Fruit fly (Drosophila melanogaster): Measurements from ENCODE around the gene Ranbp21.

The Ranbp21 gene

DNA sequence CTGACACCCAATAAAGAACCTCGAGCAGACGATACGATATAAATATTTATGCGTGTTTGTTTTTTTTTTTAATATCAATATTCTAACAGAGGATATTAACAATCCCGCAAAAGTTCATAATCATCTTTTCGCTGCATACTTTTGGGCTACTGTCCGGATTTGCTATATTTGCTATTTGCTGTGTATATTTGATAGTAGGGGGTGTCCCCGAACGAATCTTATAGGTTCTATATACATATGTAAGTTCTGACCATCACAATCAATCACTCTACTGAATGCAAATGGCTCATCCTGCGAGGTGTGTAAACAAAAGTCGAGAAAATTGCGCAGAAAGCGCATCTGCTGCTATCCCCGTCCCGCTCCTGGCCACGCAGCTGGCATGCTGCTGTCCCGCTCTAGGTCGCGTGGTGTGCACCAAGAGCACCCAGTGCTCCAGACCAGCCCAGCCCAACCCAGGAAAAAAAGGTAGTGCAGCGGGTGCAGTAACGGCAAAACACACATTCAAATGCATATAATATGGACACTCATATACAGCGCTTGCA is 11.3 kb downstream of the Ranbp21 start:
- TF ChIP-seq Dll (optimal IDR thresholded peaks at IDR 0.05) = no peak
- TF ChIP-seq psq (optimal IDR thresholded peaks at IDR 0.05) = no peak
- TF ChIP-seq CG8478 (optimal IDR thresholded peaks at IDR 0.05) = peak; percentile 54
- TF ChIP-seq usp (GFP tag; optimal IDR thresholded peaks at IDR 0.05) = no peak

DNA sequence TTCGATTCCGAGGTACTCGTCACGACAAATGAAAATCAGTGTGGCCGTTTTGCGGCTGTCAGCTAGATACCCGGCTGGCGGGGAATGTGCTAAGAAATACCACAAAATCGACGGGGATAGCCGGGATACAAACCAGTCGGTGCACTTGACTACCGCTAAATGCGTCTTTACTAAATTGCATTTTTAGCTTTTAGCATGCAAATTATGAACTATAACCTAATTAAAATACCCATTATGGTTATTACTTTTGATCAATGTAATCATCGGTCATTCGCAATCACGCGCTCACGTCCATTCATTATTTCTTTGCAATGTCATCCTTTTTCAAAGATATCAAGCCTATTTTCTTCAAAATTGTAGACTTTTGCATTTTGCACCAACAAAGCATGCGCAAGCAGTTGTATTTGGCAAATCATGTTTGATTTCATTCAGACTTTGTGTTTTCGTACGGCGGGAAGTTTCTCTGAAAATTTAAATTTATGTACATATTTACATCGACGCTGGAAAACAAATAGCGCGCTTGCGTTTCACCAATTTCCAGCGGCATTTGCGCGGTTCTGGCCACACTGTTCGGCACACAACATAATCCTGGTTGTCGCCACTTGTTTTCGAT is 13.6 kb downstream of the Ranbp21 start, which contains the start of gene Rcd-1:
TSS of gene Rcd-1 (plus strand) at position 440 of the 613 bp plus-strand sequence.
- no peak for TF ChIP-seq EcR (GFP tag; optimal IDR thresholded peaks at IDR 0.05)

DNA sequence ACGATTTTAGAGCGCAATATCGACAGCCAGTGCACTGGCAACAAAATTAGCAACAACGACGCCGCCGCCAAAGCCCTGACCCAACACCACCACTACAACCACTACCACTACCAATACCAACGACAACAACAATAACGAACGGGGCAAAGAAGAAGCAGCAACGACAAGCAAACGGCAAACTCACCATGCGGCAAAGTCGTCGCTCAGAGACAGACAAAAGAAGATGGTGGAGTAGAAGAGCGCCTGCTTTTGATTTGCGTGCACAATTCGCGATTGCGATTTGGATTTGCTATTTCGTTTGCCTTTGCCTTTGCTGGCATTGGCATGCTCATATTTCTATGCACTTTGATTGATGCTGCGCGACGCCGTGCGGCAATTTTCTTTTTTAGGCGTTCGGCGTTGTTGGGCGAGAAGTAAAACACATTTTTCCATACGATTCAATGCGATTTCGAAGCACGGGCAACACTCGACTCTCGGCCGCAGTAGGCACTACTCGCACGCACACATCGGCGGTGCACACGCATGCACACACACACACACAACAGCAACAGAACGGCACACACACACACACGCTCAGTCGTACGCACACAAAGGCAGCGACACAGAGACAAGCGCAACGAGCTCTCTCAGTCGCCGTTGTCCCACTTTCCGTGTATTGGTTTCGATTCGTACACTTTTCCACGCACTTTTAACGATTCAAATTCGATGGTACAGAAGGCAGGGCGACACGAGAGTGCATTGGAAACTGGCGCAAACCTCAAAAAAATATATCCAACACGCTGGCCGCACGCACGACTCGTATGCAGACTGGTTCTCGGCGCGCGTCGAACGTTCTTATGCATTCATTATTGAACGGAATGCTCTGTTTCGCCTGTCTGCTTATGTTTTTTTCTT is 14.4 kb downstream of the Ranbp21 start:
- no peak for TF ChIP-seq usp (GFP tag; optimal IDR thresholded peaks at IDR 0.05)
- TF ChIP-seq EcR (GFP tag; optimal IDR thresholded peaks at IDR 0.05) = no peak
- no peak for TF ChIP-seq psq (optimal IDR thresholded peaks at IDR 0.05)
- no peak for TF ChIP-seq pan (optimal IDR thresholded peaks at IDR 0.05)
- peak; percentile 73 for TF ChIP-seq CG8478 (optimal IDR thresholded peaks at IDR 0.05)
- TF ChIP-seq Dll (optimal IDR thresholded peaks at IDR 0.05) = no peak

DNA sequence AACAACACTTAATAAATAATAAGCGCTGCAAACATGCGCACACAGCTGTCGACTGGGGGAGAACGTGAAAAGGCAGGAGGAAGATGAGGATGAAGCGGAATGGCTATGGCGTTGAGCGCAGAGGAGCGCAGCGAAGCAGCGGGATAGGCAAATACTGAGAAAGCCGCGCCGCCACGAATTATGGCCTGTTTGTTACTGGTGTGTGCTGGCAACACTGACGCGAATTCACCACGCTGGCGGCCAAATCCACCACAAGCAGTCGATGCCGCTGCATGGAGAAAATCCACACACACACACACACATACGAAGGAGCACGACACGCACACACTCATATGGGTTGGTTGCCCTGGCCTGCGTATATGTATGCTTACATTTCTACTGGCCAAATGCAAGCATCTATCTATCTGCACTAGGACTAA is 15.1 kb downstream of the Ranbp21 start:
- peak; percentile 8 for TF ChIP-seq Dll (optimal IDR thresholded peaks at IDR 0.05)
- no peak for TF ChIP-seq CG8478 (optimal IDR thresholded peaks at IDR 0.05)

DNA sequence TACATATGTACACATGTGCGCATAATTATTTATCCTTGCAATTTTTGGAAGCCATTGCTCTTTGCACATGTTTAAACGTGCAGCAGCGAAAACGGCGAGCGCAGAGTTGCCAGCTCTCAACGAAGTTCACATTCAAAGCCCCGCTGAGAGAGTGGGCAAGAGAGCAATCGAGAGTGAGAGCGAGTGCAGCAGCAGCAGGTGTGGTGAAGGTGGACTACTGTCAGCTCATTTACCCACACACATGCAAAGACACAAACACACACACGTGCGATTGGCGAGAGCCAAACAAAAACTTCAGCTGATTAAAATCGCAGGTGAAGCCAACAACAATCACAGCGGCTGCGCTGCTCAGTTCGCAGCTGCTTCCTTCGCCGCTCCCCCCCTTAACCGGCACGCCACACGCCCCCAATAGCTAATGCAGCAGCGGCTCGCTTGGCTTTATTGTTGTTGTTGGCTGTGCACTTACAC is 20.7 kb downstream of the Ranbp21 start:
- TF ChIP-seq usp (GFP tag; optimal IDR thresholded peaks at IDR 0.05) (no peak), psq (optimal IDR thresholded peaks at IDR 0.05) (no peak), EcR (GFP tag; optimal IDR thresholded peaks at IDR 0.05) (no peak), Dll (optimal IDR thresholded peaks at IDR 0.05) (peak; percentile 81), pan (optimal IDR thresholded peaks at IDR 0.05) (no peak), CG8478 (optimal IDR thresholded peaks at IDR 0.05) (no peak)

DNA sequence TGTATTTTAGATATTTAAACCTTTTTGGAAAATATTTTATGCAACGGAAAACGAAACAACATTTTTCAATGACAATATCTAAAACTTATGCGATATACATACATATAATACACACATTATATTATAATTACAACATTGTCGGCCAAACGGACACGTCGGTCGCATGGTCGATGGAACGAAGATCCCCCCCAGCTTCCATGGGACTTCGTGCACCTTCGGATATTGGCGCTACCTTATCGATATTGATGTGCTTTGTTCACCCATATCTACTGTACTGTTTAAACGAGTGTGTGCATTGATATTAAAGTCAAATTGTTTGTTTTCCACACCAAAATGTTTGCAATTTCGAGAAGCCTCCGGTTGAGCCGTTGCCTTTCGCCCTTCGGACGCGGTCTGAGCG is 26.7 kb downstream of the Ranbp21 start, which contains the start of gene CG14212:
TSS of gene CG14212 (plus strand) at position 301 of the 400 bp plus-strand sequence.
- TF ChIP-seq Dll (optimal IDR thresholded peaks at IDR 0.05) = no peak
- TF ChIP-seq CG8478 (optimal IDR thresholded peaks at IDR 0.05) = no peak
- TF ChIP-seq EcR (GFP tag; optimal IDR thresholded peaks at IDR 0.05) = no peak
- no peak for TF ChIP-seq usp (GFP tag; optimal IDR thresholded peaks at IDR 0.05)
- no peak for TF ChIP-seq pan (optimal IDR thresholded peaks at IDR 0.05)
- no peak for TF ChIP-seq psq (optimal IDR thresholded peaks at IDR 0.05)

DNA sequence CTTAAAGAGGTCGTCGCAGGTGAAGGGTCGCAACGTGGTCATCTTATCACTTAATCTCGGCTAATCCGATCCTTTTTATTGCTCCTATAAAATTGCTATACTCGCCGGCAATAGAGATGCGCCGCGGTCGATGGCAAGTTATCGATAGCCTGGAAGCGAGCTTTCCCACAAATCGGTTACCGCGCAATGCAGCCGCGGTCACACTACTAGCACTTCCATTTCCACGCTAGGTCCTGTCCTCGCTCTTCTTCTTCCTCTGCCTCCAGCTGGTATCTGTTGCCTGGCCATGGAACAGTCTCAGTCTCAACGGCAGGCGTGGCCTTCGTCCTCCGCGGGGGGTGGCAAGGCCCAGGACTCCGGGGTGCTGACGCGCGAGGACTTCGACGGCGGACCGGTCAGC is 29.1 kb downstream of the Ranbp21 start, which contains the start of the genes Naa20A and MKP-4:
TSS of gene Naa20A (minus strand) at position 151 of the 400 bp plus-strand sequence.
TSS of gene MKP-4 (plus strand) at position 191 of the 400 bp plus-strand sequence.
- TF ChIP-seq Dll (optimal IDR thresholded peaks at IDR 0.05) = no peak
- TF ChIP-seq EcR (GFP tag; optimal IDR thresholded peaks at IDR 0.05) = no peak
- no peak for TF ChIP-seq CG8478 (optimal IDR thresholded peaks at IDR 0.05)
- no peak for TF ChIP-seq usp (GFP tag; optimal IDR thresholded peaks at IDR 0.05)
- TF ChIP-seq psq (optimal IDR thresholded peaks at IDR 0.05) = no peak
- TF ChIP-seq pan (optimal IDR thresholded peaks at IDR 0.05) = no peak

DNA sequence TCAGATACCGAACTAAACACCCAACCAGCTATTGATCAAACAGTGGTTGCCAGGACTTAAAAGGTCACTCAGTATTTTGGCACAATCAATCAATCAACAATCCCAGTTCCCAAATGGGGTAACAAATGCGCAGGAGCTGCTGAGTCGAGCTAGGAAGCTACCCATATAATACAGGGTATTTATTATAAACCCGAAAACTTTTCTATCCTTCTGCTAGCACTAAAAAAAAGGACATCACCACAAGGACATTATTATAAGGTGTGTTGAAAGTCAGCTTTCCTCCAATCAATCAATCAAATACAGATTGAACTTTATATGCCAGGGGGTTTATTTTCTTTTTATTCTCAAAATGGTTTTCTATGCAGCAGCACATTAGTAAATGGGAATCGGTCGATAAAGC is 30.9 kb downstream of the Ranbp21 start, which contains the start of gene CG14221:
TSS of gene CG14221 (minus strand) at position 101 of the 400 bp plus-strand sequence.
- TF ChIP-seq pan (optimal IDR thresholded peaks at IDR 0.05) = no peak
- no peak for TF ChIP-seq EcR (GFP tag; optimal IDR thresholded peaks at IDR 0.05)
- no peak for TF ChIP-seq CG8478 (optimal IDR thresholded peaks at IDR 0.05)

DNA sequence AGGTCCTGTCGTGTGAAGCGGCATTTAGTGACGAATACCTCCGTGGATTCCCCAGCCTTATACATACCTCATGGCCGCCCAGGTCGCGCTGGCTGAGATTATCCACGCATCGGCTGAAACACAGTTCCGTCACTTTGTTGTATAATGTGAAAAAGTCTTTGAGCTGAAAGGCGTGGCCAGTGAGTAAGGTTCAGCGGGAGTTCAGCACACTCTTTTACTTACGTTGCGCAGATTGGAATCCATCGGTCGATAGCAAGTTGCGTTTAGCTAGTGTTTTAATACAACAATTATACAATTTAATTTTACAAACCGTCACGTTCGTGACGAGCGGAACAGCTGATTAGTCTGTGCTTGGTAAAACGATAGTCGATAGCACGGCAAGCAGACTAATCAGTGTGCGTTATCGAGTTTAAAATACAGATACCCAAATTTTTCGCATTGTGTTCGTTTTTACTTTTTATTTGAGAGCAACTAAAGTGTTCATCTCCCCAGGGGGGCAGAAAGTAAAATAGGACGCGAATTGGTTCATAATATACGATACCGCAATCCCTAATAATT is 33.8 kb downstream of the Ranbp21 start, which contains the start of the genes Pstk and Tim9b:
TSS of gene Pstk (minus strand) at position 355 of the 558 bp plus-strand sequence.
TSS of gene Tim9b (minus strand) at position 355 of the 558 bp plus-strand sequence.
- TF ChIP-seq usp (GFP tag; optimal IDR thresholded peaks at IDR 0.05) (no peak), CG8478 (optimal IDR thresholded peaks at IDR 0.05) (no peak), psq (optimal IDR thresholded peaks at IDR 0.05) (no peak), pan (optimal IDR thresholded peaks at IDR 0.05) (no peak), EcR (GFP tag; optimal IDR thresholded peaks at IDR 0.05) (no peak), Dll (optimal IDR thresholded peaks at IDR 0.05) (no peak)

DNA sequence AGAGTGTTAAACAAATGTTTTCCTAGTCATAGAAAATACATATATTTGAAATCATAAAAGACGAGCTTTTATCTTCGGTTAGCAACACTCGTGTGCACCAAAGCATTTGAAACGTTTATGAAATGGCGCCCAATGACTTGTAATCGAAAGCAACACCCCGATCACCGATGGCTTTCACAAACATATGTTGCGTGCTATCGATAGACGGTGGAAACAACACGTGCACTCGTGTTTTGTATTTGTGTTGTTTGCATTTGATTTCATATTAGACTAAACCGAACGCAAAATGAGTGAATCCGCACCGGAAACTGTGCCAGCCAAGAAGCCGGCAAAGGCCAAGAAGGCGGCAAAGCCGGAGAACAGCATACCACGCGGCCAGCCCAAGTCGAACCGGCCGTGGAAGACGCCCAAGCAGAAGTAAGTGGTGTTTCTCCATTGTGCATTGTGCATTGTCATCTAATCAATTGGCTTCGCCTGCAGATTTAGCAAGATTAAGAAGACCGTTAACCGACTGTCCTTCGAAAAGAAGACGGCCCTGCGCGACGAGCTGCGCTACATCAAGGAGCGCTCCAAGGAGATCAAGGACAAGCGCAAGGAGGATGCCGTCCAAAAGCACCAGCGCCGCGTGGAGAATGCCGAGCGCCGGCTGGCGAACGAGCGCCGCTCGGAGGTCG is 35.9 kb downstream of the Ranbp21 start, which contains the start of gene CG14210:
TSS of gene CG14210 (plus strand) at position 207 of the 674 bp plus-strand sequence.
- TF ChIP-seq CG8478 (optimal IDR thresholded peaks at IDR 0.05) (no peak), Dll (optimal IDR thresholded peaks at IDR 0.05) (no peak), EcR (GFP tag; optimal IDR thresholded peaks at IDR 0.05) (no peak), usp (GFP tag; optimal IDR thresholded peaks at IDR 0.05) (no peak), pan (optimal IDR thresholded peaks at IDR 0.05) (no peak), psq (optimal IDR thresholded peaks at IDR 0.05) (no peak)

DNA sequence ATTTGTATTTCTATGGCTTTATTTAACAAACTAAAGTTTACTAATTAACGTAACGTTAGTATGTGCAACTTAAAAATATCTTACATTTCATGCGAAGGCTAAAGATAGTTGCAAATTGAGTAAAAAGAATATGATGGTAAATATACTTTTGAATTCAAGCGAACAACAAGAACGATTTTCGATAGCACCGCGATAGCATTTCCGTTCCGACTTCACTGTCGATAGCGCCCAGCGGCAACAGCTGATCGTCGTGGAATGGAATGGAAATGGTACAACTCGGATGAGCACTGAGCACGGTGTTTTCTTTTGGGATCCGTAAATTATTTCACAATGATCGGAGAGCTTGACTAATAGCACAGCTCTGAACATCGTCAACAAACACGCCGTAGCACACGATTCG is 38.6 kb downstream of the Ranbp21 start:
- no peak for TF ChIP-seq Dll (optimal IDR thresholded peaks at IDR 0.05)
- TF ChIP-seq EcR (GFP tag; optimal IDR thresholded peaks at IDR 0.05) = no peak
- TF ChIP-seq psq (optimal IDR thresholded peaks at IDR 0.05) = no peak
- no peak for TF ChIP-seq usp (GFP tag; optimal IDR thresholded peaks at IDR 0.05)
- no peak for TF ChIP-seq CG8478 (optimal IDR thresholded peaks at IDR 0.05)
- TF ChIP-seq pan (optimal IDR thresholded peaks at IDR 0.05) = no peak
